Worm (Caenorhabditis elegans) whole organism, L1 larva: ENCODE data around the gene C16C8.7.

Experiments used
- fos-1 ChIP-seq: fragments of 150-350 bp; optimal IDR thresholded peaks from 2 replicates; lab custom pipeline; 2014; ENCODE audit warnings: missing biosample characterization, missing genetic modification characterization
- lin-39 ChIP-seq: fragments of 150-350 bp; optimal IDR thresholded peaks from 2 replicates; lab custom pipeline; 2014; ENCODE audit warnings: missing biosample characterization, missing genetic modification reagents, missing genetic modification characterization
- mef-2 ChIP-seq: fragments of 150-350 bp; optimal IDR thresholded peaks from 2 replicates; lab custom pipeline; 2014; ENCODE audit warnings: missing biosample characterization, missing genetic modification characterization
- nhr-11 ChIP-seq: fragments of 150-350 bp; optimal IDR thresholded peaks from 2 replicates; lab custom pipeline; 2014; ENCODE audit warnings: missing biosample characterization, missing genetic modification characterization
- nhr-28 ChIP-seq: fragments of 150-350 bp; optimal IDR thresholded peaks from 2 replicates; lab custom pipeline; 2014; ENCODE audit warnings: missing biosample characterization, missing genetic modification characterization
- ztf-4 ChIP-seq: fragments of 150-350 bp; optimal IDR thresholded peaks from 2 replicates; lab custom pipeline; 2014; ENCODE audit warnings: missing biosample characterization, missing genetic modification characterization

ce11 chrII:3428158-3428704 is 31.7 kb downstream of the C16C8.7 start:
- TF ChIP-seq ztf-4 (tag; lab: Kevin White, UChicago) (no peak), lin-39 (no peak), nhr-28 (tag; lab: Kevin White, UChicago) (no peak), fos-1 (no peak), nhr-11 (tag; lab: Kevin White, UChicago) (no peak), mef-2 (tag; lab: Kevin White, UChicago) (no peak)
